Fruit fly (Drosophila melanogaster) whole organism, embryonic: ENCODE data around the gene CG31926.

Experiments
- Adf1 ChIP-seq: fragments of 200-800 bp; sonication (Bioruptor generic); IDR thresholded peaks from 2 replicates; pipeline ENCODE4 v1.3.6; 2022; ENCODE audit warnings: missing biosample characterization, missing genetic modification characterization
- BEAF-32 ChIP-seq: fragments of 200-800 bp; sonication (Bioruptor generic); optimal IDR thresholded peaks from 3 replicates; lab custom pipeline; 2017; ENCODE audit warnings: missing biosample characterization, missing genetic modification characterization, mild to moderate bottlenecking, moderate library complexity, missing genetic modification reagents
- CG11456 ChIP-seq: fragments of 200-800 bp; sonication (Bioruptor generic); IDR thresholded peaks from 3 replicates; pipeline ENCODE4 v1.3.6; 2022; ENCODE audit warnings: missing biosample characterization, missing genetic modification characterization
- CG12391 ChIP-seq: fragments of 200-800 bp; sonication (Bioruptor generic); optimal IDR thresholded peaks from 3 replicates; lab custom pipeline; 2018; ENCODE audit warnings: missing biosample characterization, mild to moderate bottlenecking, missing genetic modification characterization, moderate library complexity
- CG12659 ChIP-seq: fragments of 200-800 bp; sonication (Bioruptor generic); optimal IDR thresholded peaks from 3 replicates; lab custom pipeline; 2017; ENCODE audit warnings: mild to moderate bottlenecking, missing biosample characterization, missing genetic modification reagents, missing genetic modification characterization
- CG13296 ChIP-seq: fragments of 200-800 bp; sonication (Bioruptor generic); optimal IDR thresholded peaks from 3 replicates; lab custom pipeline; 2018; ENCODE audit warnings: missing biosample characterization, mild to moderate bottlenecking, missing genetic modification characterization
- CG14860 ChIP-seq: fragments of 200-800 bp; sonication (Bioruptor generic); IDR thresholded peaks from 3 replicates; pipeline ENCODE4 v1.3.6; 2022; ENCODE audit warnings: missing biosample characterization, missing genetic modification characterization; ENCODE audit not compliant: partially characterized antibody
- CG15073 ChIP-seq: fragments of 200-800 bp; sonication (Bioruptor generic); optimal IDR thresholded peaks from 2 replicates; lab custom pipeline; 2016; ENCODE audit warnings: missing biosample characterization, missing genetic modification characterization
- CG16779 ChIP-seq: fragments of 200-800 bp; sonication (Bioruptor generic); IDR thresholded peaks from 2 replicates; pipeline ENCODE4 v1.3.6; 2022; ENCODE audit warnings: missing biosample characterization, missing genetic modification characterization
- CG17328 ChIP-seq: fragments of 200-800 bp; sonication (Bioruptor generic); IDR thresholded peaks from 2 replicates; pipeline ENCODE4 v1.3.6; 2022; ENCODE audit warnings: missing biosample characterization, missing genetic modification characterization
- CG17612 ChIP-seq: fragments of 200-800 bp; sonication (Bioruptor generic); IDR thresholded peaks from 2 replicates; pipeline ENCODE4 v1.3.6; 2022; ENCODE audit warnings: missing biosample characterization, missing genetic modification characterization
- CG18599 ChIP-seq: fragments of 200-800 bp; sonication (Bioruptor generic); optimal IDR thresholded peaks from 3 replicates; lab custom pipeline; 2017; ENCODE audit warnings: missing biosample characterization, missing genetic modification characterization, mild to moderate bottlenecking, moderate library complexity, missing genetic modification reagents
- CG2202 ChIP-seq: fragments of 200-800 bp; sonication (Bioruptor generic); optimal IDR thresholded peaks from 2 replicates; lab custom pipeline; 2018; ENCODE audit warnings: missing biosample characterization, mild to moderate bottlenecking, missing genetic modification characterization
- CG2712 ChIP-seq: fragments of 200-800 bp; optimal IDR thresholded peaks from 3 replicates; lab custom pipeline; 2019; ENCODE audit warnings: missing biosample characterization, mild to moderate bottlenecking, missing genetic modification characterization, moderate library complexity
- CG32532 ChIP-seq: fragments of 200-800 bp; sonication (Bioruptor generic); IDR thresholded peaks from 2 replicates; pipeline ENCODE4 v1.3.6; 2022; ENCODE audit warnings: missing biosample characterization, missing genetic modification characterization
- CG33213 ChIP-seq: fragments of 200-800 bp; sonication (Bioruptor generic); optimal IDR thresholded peaks from 3 replicates; lab custom pipeline; 2016; ENCODE audit warnings: missing biosample characterization, missing genetic modification characterization
- CG3726 ChIP-seq: fragments of 200-800 bp; sonication (Bioruptor generic); IDR thresholded peaks from 3 replicates; pipeline ENCODE4, ENCODE4 v1.3.6; 2022; ENCODE audit warnings: missing biosample characterization, missing genetic modification characterization
- CG4404 ChIP-seq: fragments of 200-800 bp; sonication (Bioruptor generic); IDR thresholded peaks from 2 replicates; pipeline ENCODE4 v1.3.6; 2022; ENCODE audit warnings: missing biosample characterization, missing genetic modification characterization
- CG8281 ChIP-seq: fragments of 200-800 bp; sonication (Bioruptor generic); optimal IDR thresholded peaks from 2 replicates; lab custom pipeline; 2018; ENCODE audit warnings: missing biosample characterization, mild to moderate bottlenecking, missing genetic modification characterization, moderate library complexity
- CG8290 ChIP-seq, 3 experiments: fragments of 200-800 bp; sonication (Bioruptor generic); optimal IDR thresholded peaks; 2 replicates each; lab custom pipeline; 2016 to 2019; ENCODE audit warnings: missing biosample characterization in 3 of 3, missing genetic modification characterization in 3 of 3, mild to moderate bottlenecking in 2 of 3, moderate library complexity in 1 of 3
- CG8388 ChIP-seq: fragments of 200-800 bp; sonication (Bioruptor generic); optimal IDR thresholded peaks from 2 replicates; lab custom pipeline; 2019; ENCODE audit warnings: missing biosample characterization, mild to moderate bottlenecking, missing genetic modification characterization, moderate library complexity
- CG9727 ChIP-seq: fragments of 200-800 bp; sonication (Bioruptor generic); optimal IDR thresholded peaks from 3 replicates; lab custom pipeline; 2017; ENCODE audit warnings: missing biosample characterization, mild to moderate bottlenecking, missing genetic modification characterization
- CG9817 ChIP-seq: fragments of 200-800 bp; sonication (Bioruptor generic); optimal IDR thresholded peaks from 2 replicates; lab custom pipeline; 2018; ENCODE audit warnings: missing biosample characterization, mild to moderate bottlenecking, missing genetic modification characterization, moderate library complexity
- D ChIP-seq, 2 experiments: fragments of 200-800 bp in 1 of 2; fragments of >200 bp in 1 of 2; sonication (Bioruptor generic) in 1 of 2; optimal IDR thresholded peaks; 2 replicates in 1 of 2; 3 replicates in 1 of 2; lab custom pipeline; 2017; ENCODE audit warnings: mild to moderate bottlenecking in 1 of 2, missing biosample characterization in 1 of 2, missing genetic modification characterization in 1 of 2, missing genetic modification reagents in 1 of 2
- Dip2 ChIP-seq: fragments of 200-800 bp; sonication (Bioruptor generic); IDR thresholded peaks from 2 replicates; pipeline ENCODE4 v1.3.6; 2022; ENCODE audit warnings: missing biosample characterization, missing genetic modification characterization
- Hand ChIP-seq: fragments of 200-800 bp; sonication (Bioruptor generic); optimal IDR thresholded peaks from 2 replicates; lab custom pipeline; 2017; ENCODE audit warnings: mild to moderate bottlenecking, missing biosample characterization, missing genetic modification reagents, missing genetic modification characterization
- Hmx ChIP-seq: fragments of 200-800 bp; sonication (Bioruptor generic); optimal IDR thresholded peaks from 2 replicates; lab custom pipeline; 2016; ENCODE audit warnings: missing biosample characterization, missing genetic modification characterization
- MBD-R2 ChIP-seq: fragments of 200-800 bp; sonication (Bioruptor generic); IDR thresholded peaks from 2 replicates; pipeline ENCODE4 v1.3.6; 2022; ENCODE audit warnings: missing biosample characterization, missing genetic modification characterization
- Nf-YC ChIP-seq: fragments of 200-800 bp; optimal IDR thresholded peaks from 3 replicates; lab custom pipeline; 2019; ENCODE audit warnings: missing biosample characterization, mild to moderate bottlenecking, missing genetic modification characterization, moderate library complexity
- Oli ChIP-seq: fragments of 200-800 bp; sonication (Bioruptor generic); optimal IDR thresholded peaks from 2 replicates; lab custom pipeline; 2018; ENCODE audit warnings: missing biosample characterization, mild to moderate bottlenecking, missing genetic modification characterization, moderate library complexity
- Scr ChIP-seq: fragments of 200-800 bp; sonication (Bioruptor generic); IDR thresholded peaks from 2 replicates; pipeline ENCODE4 v1.3.6; 2022; ENCODE audit warnings: missing biosample characterization, missing genetic modification characterization; ENCODE audit not compliant: partially characterized antibody
- Sry-δ ChIP-seq: fragments of 200-800 bp; sonication (Bioruptor generic); optimal IDR thresholded peaks from 2 replicates; lab custom pipeline; 2016; ENCODE audit warnings: missing biosample characterization, missing genetic modification characterization
- Xrp1 ChIP-seq: fragments of 200-800 bp; sonication (Bioruptor generic); IDR thresholded peaks from 2 replicates; pipeline ENCODE4 v1.3.6; 2022; ENCODE audit warnings: missing biosample characterization, missing genetic modification characterization
- ara ChIP-seq: fragments of 200-800 bp; sonication (Bioruptor generic); IDR thresholded peaks from 2 replicates; pipeline ENCODE4 v1.3.6; 2022; ENCODE audit warnings: missing biosample characterization, missing genetic modification characterization
- bsh ChIP-seq, 2 experiments: fragments of 200-800 bp; sonication (Bioruptor generic); optimal IDR thresholded peaks; 2 replicates each; lab custom pipeline; 2017 to 2018; ENCODE audit warnings: mild to moderate bottlenecking in 2 of 2, missing biosample characterization in 2 of 2, missing genetic modification characterization in 2 of 2, moderate library complexity in 1 of 2
- gcm ChIP-seq: fragments of 200-800 bp; sonication (Bioruptor generic); optimal IDR thresholded peaks from 2 replicates; lab custom pipeline; 2019; ENCODE audit warnings: missing biosample characterization, mild to moderate bottlenecking, missing genetic modification characterization, moderate library complexity
- lola ChIP-seq, 3 experiments: fragments of >200 bp in 2 of 3; fragments of 200-800 bp in 1 of 3; sonication (Bioruptor generic) in 1 of 3; optimal IDR thresholded peaks; 2 replicates each; lab custom pipeline; 2017 to 2019; ENCODE audit warnings: missing biosample characterization in 3 of 3, missing genetic modification characterization in 3 of 3, mild to moderate bottlenecking in 1 of 3, moderate library complexity in 1 of 3
- nom ChIP-seq: fragments of 200-800 bp; sonication (Bioruptor generic); optimal IDR thresholded peaks from 2 replicates; lab custom pipeline; 2017; ENCODE audit warnings: missing biosample characterization, missing genetic modification characterization, mild to moderate bottlenecking, moderate library complexity, missing genetic modification reagents
- onecut ChIP-seq: fragments of 200-800 bp; sonication (Bioruptor generic); IDR thresholded peaks from 2 replicates; pipeline ENCODE4 v1.3.6; 2022; ENCODE audit warnings: missing biosample characterization, missing genetic modification characterization
- prd ChIP-seq, 3 experiments: fragments of >200 bp in 2 of 3; fragments of 200-800 bp in 1 of 3; sonication (Bioruptor generic) in 1 of 3; optimal IDR thresholded peaks in 2 of 3; IDR thresholded peaks in 1 of 3; 2 replicates in 2 of 3; 3 replicates in 1 of 3; pipeline versions ENCODE4 v1.3.6 to Lab custom; 2017 to 2022; ENCODE audit warnings: missing biosample characterization in 1 of 3, missing genetic modification characterization in 1 of 3
- row ChIP-seq: fragments of 200-800 bp; sonication (Bioruptor generic); IDR thresholded peaks from 3 replicates; pipeline ENCODE4 v1.3.6; 2022; ENCODE audit warnings: missing biosample characterization, missing genetic modification characterization
- sens ChIP-seq: fragments of 200-800 bp; sonication (Bioruptor generic); peaks from one replicate; lab custom pipeline; 2016; ENCODE audit warnings: missing biosample characterization, missing genetic modification characterization
- sima ChIP-seq: fragments of 200-800 bp; sonication (Bioruptor generic); optimal IDR thresholded peaks from 2 replicates; lab custom pipeline; 2016; ENCODE audit warnings: missing biosample characterization, missing genetic modification characterization
- stwl ChIP-seq: fragments of 200-800 bp; sonication (Bioruptor generic); optimal IDR thresholded peaks from 3 replicates; lab custom pipeline; 2018; ENCODE audit warnings: missing biosample characterization, mild to moderate bottlenecking, missing genetic modification characterization, moderate library complexity
- tna ChIP-seq: fragments of 200-800 bp; sonication (Bioruptor generic); IDR thresholded peaks from 2 replicates; pipeline ENCODE4 v1.3.6; 2022; ENCODE audit warnings: missing biosample characterization, missing genetic modification characterization; ENCODE audit not compliant: partially characterized antibody
- trh ChIP-seq: fragments of 200-800 bp; sonication (Bioruptor generic); optimal IDR thresholded peaks from 2 replicates; lab custom pipeline; 2016; ENCODE audit warnings: missing biosample characterization, missing genetic modification characterization
- wor ChIP-seq: fragments of 200-800 bp; sonication (Bioruptor generic); IDR thresholded peaks from 2 replicates; pipeline ENCODE4 v1.3.6; 2022; ENCODE audit warnings: missing biosample characterization, missing genetic modification characterization
- zen ChIP-seq: fragments of 200-800 bp; sonication (Bioruptor generic); optimal IDR thresholded peaks from 3 replicates; lab custom pipeline; 2018; ENCODE audit warnings: missing biosample characterization, mild to moderate bottlenecking, missing genetic modification characterization, moderate library complexity

CG31926 gene

DNA sequence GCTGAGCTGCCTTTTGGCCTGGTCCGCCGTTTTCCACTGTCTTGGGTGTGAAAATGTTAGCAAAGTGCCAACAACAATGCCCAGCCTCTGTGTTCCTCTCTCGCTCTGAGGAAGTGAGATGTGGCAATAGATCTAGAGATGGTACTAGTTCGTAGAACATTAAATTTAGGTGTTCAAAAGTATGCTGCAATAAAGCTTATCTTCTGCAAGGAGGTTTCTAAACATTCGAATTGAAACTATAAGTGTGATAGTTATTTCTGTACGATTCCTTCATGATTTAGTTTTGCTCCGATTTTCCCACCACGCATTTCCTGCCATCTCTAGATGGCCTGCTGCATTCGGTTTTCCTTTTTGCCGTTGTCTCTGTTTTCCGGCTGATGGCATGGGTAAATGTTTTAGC lies 16.8 kb upstream of the CG31926 start:
- TF ChIP-seq stwl (tag; lab: Kevin White, UChicago) (peak; percentile 26), CG17328 (0 out of 2 replicates have a peak, but pooled peaks have one; percentile 6), row (GFP tag; lab: Robert Waterston, UW) (0 out of 3 replicates have a peak, but pooled peaks have one; percentile 14), zen (tag; lab: Kevin White, UChicago) (peak; percentile 9), CG13296 (GFP tag; lab: Kevin White, UChicago) (no peak), Scr (GFP tag; lab: Robert Waterston, UW) (no peak), trh (GFP tag; lab: Kevin White, UChicago) (no peak), D (optimal IDR thresholded peaks at IDR 0.05; lab: Kevin White, UChicago) (peak; percentile 36), D (GFP tag; optimal IDR thresholded peaks at IDR 0.05; lab: Kevin White, UChicago) (no peak), ara (GFP tag; lab: Robert Waterston, UW) (no peak), lola (GFP tag; optimal IDR thresholded peaks at IDR 0.05; lab: Kevin White, UChicago) (peak in 1 of 3 experiments; percentile 3), CG9727 (GFP tag; lab: Kevin White, UChicago) (peak; percentile 17), sens (GFP tag; lab: Kevin White, UChicago) (peak; percentile 80), gcm (no peak), CG15073 (GFP tag; lab: Kevin White, UChicago) (no peak), CG17612 (peak; percentile 62; the same call in 1 of the 2 replicates), Xrp1 (GFP tag; lab: Robert Waterston, UW) (0 out of 2 replicates have a peak, but pooled peaks have one; percentile 12), prd (optimal IDR thresholded peaks at IDR 0.05; lab: Kevin White, UChicago) (no peak), prd (GFP tag; IDR thresholded peaks at IDR 0.05; lab: Robert Waterston, UW) (peak; percentile 74), CG18599 (peak; percentile 0), wor (GFP tag; lab: Robert Waterston, UW) (no peak), CG2712 (tag; lab: Kevin White, UChicago) (peak; percentile 35), CG11456 (0 out of 3 replicates have a peak, but pooled peaks have one; percentile 32), CG4404 (peak; percentile 48), Sry-δ (peak; percentile 57), CG8290 (GFP tag; optimal IDR thresholded peaks at IDR 0.05; lab: Kevin White, UChicago) (peak; percentile 12), CG8290 (tag; optimal IDR thresholded peaks at IDR 0.05; lab: Kevin White, UChicago) (peak in 1 of 2 experiments; percentile 14), CG12391 (peak; percentile 9), CG14860 (GFP tag; lab: Robert Waterston, UW) (0 out of 3 replicates have a peak, but pooled peaks have one; percentile 17), BEAF-32 (peak; percentile 23), bsh (GFP tag; optimal IDR thresholded peaks at IDR 0.05; lab: Kevin White, UChicago) (no peak), CG8388 (GFP tag; lab: Kevin White, UChicago) (no peak), MBD-R2 (GFP tag; lab: Robert Waterston, UW) (no peak), CG32532 (GFP tag; lab: Robert Waterston, UW) (peak; percentile 33; the same call in 1 of the 2 replicates)

DNA sequence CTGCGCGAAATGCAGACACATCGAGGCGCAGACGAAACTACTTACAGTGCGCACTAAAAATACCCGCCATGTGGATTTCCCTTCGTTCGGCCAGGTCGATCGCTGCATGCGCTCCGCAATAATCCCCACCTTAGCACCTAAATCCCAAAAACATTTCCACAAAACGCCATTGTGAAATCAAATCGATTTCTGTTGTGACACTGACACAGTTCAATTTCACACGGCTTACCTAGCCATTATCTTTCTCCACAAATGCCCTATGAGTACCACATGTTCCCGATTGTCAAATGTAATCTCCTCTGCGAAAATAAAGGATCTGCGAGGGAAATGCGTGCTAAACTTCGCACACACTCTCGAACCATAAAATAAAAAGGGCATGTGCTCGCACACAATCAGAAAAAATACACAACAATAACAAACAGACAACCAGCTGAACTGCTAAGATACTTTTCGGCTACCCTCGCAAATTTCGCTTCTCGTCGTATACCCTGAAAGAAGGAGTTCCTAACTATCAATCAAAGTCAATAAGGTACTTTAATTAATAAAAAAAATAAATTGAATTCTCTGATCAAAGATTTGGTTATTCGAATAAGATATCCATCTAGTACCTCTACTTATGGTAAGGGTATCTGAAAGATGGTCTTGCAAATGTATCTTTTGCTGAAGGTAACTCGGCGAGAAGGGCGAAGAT lies 9.1 kb upstream of the CG31926 start:
- no peak for TF ChIP-seq nom (GFP tag; lab: Kevin White, UChicago)
- TF ChIP-seq Hand (GFP tag; lab: Kevin White, UChicago), result no peak
- no peak for TF ChIP-seq Adf1 (GFP tag; lab: Robert Waterston, UW)
- no peak for TF ChIP-seq Hmx
- TF ChIP-seq Oli (tag; lab: Kevin White, UChicago), result no peak
- no peak for TF ChIP-seq CG9817 (tag; lab: Kevin White, UChicago)
- no peak for TF ChIP-seq CG33213 (GFP tag; lab: Kevin White, UChicago)
- TF ChIP-seq sima, result no peak
- no peak for TF ChIP-seq onecut (GFP tag; lab: Robert Waterston, UW)
- no peak for TF ChIP-seq CG2202 (tag; lab: Kevin White, UChicago)
- no peak for TF ChIP-seq CG3726 (GFP tag; lab: Robert Waterston, UW)
- no peak for TF ChIP-seq CG16779 (GFP tag; lab: Robert Waterston, UW)
- TF ChIP-seq Nf-YC (tag; lab: Kevin White, UChicago), result no peak
- TF ChIP-seq Dip2 (GFP tag; lab: Robert Waterston, UW), result no peak
- no peak for TF ChIP-seq CG8281
- no peak for TF ChIP-seq CG12659
- TF ChIP-seq tna, result no peak
